Fruit fly (Drosophila melanogaster) whole organism, embryonic: ENCODE measurements around the gene Trm1.
A peak's percentile ranks its signal among the peaks of the same experiment; 100 is the strongest.

Experiments used
- Atf6 ChIP-seq: fragments of 200-800 bp; sonication (Bioruptor generic); IDR thresholded peaks from 2 replicates; pipeline ENCODE4 v1.3.6; 2022; ENCODE audit warnings: missing biosample characterization, missing genetic modification characterization
- Bgb ChIP-seq: fragments of 200-800 bp; sonication (Bioruptor generic); IDR thresholded peaks from 2 replicates; pipeline ENCODE4 v1.3.6; 2022; ENCODE audit warnings: missing biosample characterization, missing genetic modification characterization; ENCODE audit not compliant: partially characterized antibody
- CG10543 ChIP-seq: fragments of 200-800 bp; sonication (Bioruptor generic); optimal IDR thresholded peaks from 3 replicates; lab custom pipeline; 2017; ENCODE audit warnings: missing biosample characterization, mild to moderate bottlenecking, missing genetic modification characterization, moderate library complexity
- CG12769 ChIP-seq: fragments of 200-800 bp; sonication (Bioruptor generic); optimal IDR thresholded peaks from 2 replicates; lab custom pipeline; 2019; ENCODE audit warnings: missing biosample characterization, mild to moderate bottlenecking, missing genetic modification characterization, moderate library complexity
- CG13287 ChIP-seq: fragments of 200-800 bp; sonication (Bioruptor generic); IDR thresholded peaks from 2 replicates; pipeline ENCODE4 v1.3.6; 2022; ENCODE audit warnings: missing biosample characterization, missing genetic modification characterization; ENCODE audit not compliant: partially characterized antibody
- CG14014 ChIP-seq: fragments of 200-800 bp; sonication (Bioruptor generic); IDR thresholded peaks from 2 replicates; pipeline ENCODE4 v1.3.6; 2022; ENCODE audit warnings: missing biosample characterization, missing genetic modification characterization
- CG16779 ChIP-seq: fragments of 200-800 bp; sonication (Bioruptor generic); IDR thresholded peaks from 2 replicates; pipeline ENCODE4 v1.3.6; 2022; ENCODE audit warnings: missing biosample characterization, missing genetic modification characterization
- CG30431 ChIP-seq: fragments of 200-800 bp; sonication (Bioruptor generic); optimal IDR thresholded peaks from 2 replicates; lab custom pipeline; 2017; ENCODE audit warnings: missing biosample characterization, missing genetic modification characterization
- CG6689 ChIP-seq: fragments of 200-800 bp; sonication (Bioruptor generic); IDR thresholded peaks from 2 replicates; pipeline ENCODE4 v1.3.6; 2022; ENCODE audit warnings: missing biosample characterization, missing genetic modification characterization
- Deaf1 ChIP-seq: fragments of 200-800 bp; optimal IDR thresholded peaks from 3 replicates; lab custom pipeline; 2019; ENCODE audit warnings: missing biosample characterization, mild to moderate bottlenecking, missing genetic modification characterization, moderate library complexity
- Drgx ChIP-seq: fragments of 200-800 bp; sonication (Bioruptor generic); IDR thresholded peaks from 2 replicates; pipeline ENCODE4 v1.3.6; 2022; ENCODE audit warnings: missing biosample characterization, missing genetic modification characterization
- Eip74EF ChIP-seq, 2 experiments: fragments of 200-800 bp in 1 of 2; fragments of >200 bp in 1 of 2; sonication (Bioruptor generic) in 1 of 2; optimal IDR thresholded peaks; 2 replicates each; lab custom pipeline; 2017 to 2019; ENCODE audit warnings: missing biosample characterization in 2 of 2, missing genetic modification characterization in 2 of 2, mild to moderate bottlenecking in 1 of 2, moderate library complexity in 1 of 2
- Hr51 ChIP-seq, 2 experiments: fragments of 200-800 bp; sonication (Bioruptor generic); optimal IDR thresholded peaks; 2 replicates in 1 of 2; 3 replicates in 1 of 2; lab custom pipeline; 2016 to 2018; ENCODE audit warnings: missing biosample characterization in 2 of 2, missing genetic modification characterization in 2 of 2, mild to moderate bottlenecking in 1 of 2, moderate library complexity in 1 of 2
- Jarid2 ChIP-seq: fragments of 200-800 bp; sonication (Bioruptor generic); optimal IDR thresholded peaks from 3 replicates; lab custom pipeline; 2017; ENCODE audit warnings: mild to moderate bottlenecking, missing biosample characterization, missing genetic modification reagents, missing genetic modification characterization
- Med ChIP-seq: fragments of 200-800 bp; sonication (Bioruptor generic); peaks from one replicate; lab custom pipeline; 2016; ENCODE audit warnings: missing biosample characterization, missing genetic modification characterization, mild to moderate bottlenecking, inconsistent platforms, moderate library complexity
- NFAT ChIP-seq: fragments of 200-800 bp; sonication (Bioruptor generic); IDR thresholded peaks from 2 replicates; pipeline ENCODE4 v1.3.6; 2022; ENCODE audit warnings: missing biosample characterization, missing genetic modification characterization
- Nf-YC ChIP-seq: fragments of 200-800 bp; optimal IDR thresholded peaks from 3 replicates; lab custom pipeline; 2019; ENCODE audit warnings: missing biosample characterization, mild to moderate bottlenecking, missing genetic modification characterization, moderate library complexity
- Oli ChIP-seq: fragments of 200-800 bp; sonication (Bioruptor generic); optimal IDR thresholded peaks from 2 replicates; lab custom pipeline; 2018; ENCODE audit warnings: missing biosample characterization, mild to moderate bottlenecking, missing genetic modification characterization, moderate library complexity
- Trl ChIP-seq, 3 experiments: fragments of >200 bp in 2 of 3; fragments of 200-800 bp in 1 of 3; sonication (Bioruptor generic) in 1 of 3; optimal IDR thresholded peaks; 2 replicates in 1 of 3; 3 replicates in 2 of 3; lab custom pipeline; 2016 to 2017; ENCODE audit warnings: missing biosample characterization in 1 of 3, missing genetic modification characterization in 1 of 3
- btn ChIP-seq: fragments of 200-800 bp; sonication (Bioruptor generic); optimal IDR thresholded peaks from 2 replicates; lab custom pipeline; 2016; ENCODE audit warnings: missing biosample characterization, missing genetic modification characterization
- cato ChIP-seq: fragments of 200-800 bp; sonication (Bioruptor generic); optimal IDR thresholded peaks from 2 replicates; lab custom pipeline; 2016; ENCODE audit warnings: missing biosample characterization, missing genetic modification characterization, borderline replicate concordance
- chinmo ChIP-seq: fragments of 200-800 bp; sonication (Bioruptor generic); IDR thresholded peaks from 4 replicates; pipeline ENCODE4 v1.3.6; 2022; ENCODE audit warnings: missing biosample characterization, missing genetic modification characterization; ENCODE audit not compliant: partially characterized antibody
- chm ChIP-seq: fragments of 200-800 bp; sonication (Bioruptor generic); IDR thresholded peaks from 2 replicates; pipeline ENCODE4 v1.3.6; 2022; ENCODE audit warnings: missing biosample characterization, missing genetic modification characterization
- ci ChIP-seq: fragments of 200-800 bp; sonication (Bioruptor generic); IDR thresholded peaks from 3 replicates; pipeline ENCODE4 v1.3.6; 2022; ENCODE audit warnings: missing biosample characterization, missing genetic modification characterization
- gem ChIP-seq: fragments of 200-800 bp; sonication (Bioruptor generic); optimal IDR thresholded peaks from 2 replicates; lab custom pipeline; 2019; ENCODE audit warnings: missing biosample characterization, mild to moderate bottlenecking, missing genetic modification characterization, moderate library complexity
- jing ChIP-seq: fragments of 200-800 bp; sonication (Bioruptor generic); optimal IDR thresholded peaks from 2 replicates; lab custom pipeline; 2018; ENCODE audit warnings: missing biosample characterization, mild to moderate bottlenecking, missing genetic modification characterization
- maf-S ChIP-seq: fragments of 200-800 bp; sonication (Bioruptor generic); optimal IDR thresholded peaks from 2 replicates; lab custom pipeline; 2016; ENCODE audit warnings: missing biosample characterization, missing genetic modification characterization
- mam ChIP-seq: fragments of 200-800 bp; sonication (Bioruptor generic); optimal IDR thresholded peaks from 3 replicates; lab custom pipeline; 2016; ENCODE audit warnings: missing biosample characterization, missing genetic modification characterization
- mirr ChIP-seq: fragments of 200-800 bp; sonication (Bioruptor generic); optimal IDR thresholded peaks from 3 replicates; lab custom pipeline; 2018; ENCODE audit warnings: missing biosample characterization, mild to moderate bottlenecking, missing genetic modification characterization
- nau ChIP-seq: fragments of 200-800 bp; sonication (Bioruptor generic); optimal IDR thresholded peaks from 3 replicates; lab custom pipeline; 2017; ENCODE audit warnings: missing biosample characterization, mild to moderate bottlenecking, missing genetic modification characterization, missing genetic modification reagents
- nmo ChIP-seq: fragments of 200-800 bp; sonication (Bioruptor generic); optimal IDR thresholded peaks from 2 replicates; lab custom pipeline; 2018; ENCODE audit warnings: missing biosample characterization, mild to moderate bottlenecking, missing genetic modification characterization, moderate library complexity
- rib ChIP-seq: fragments of 200-800 bp; sonication (Bioruptor generic); IDR thresholded peaks from 2 replicates; pipeline ENCODE4 v1.3.6; 2022; ENCODE audit warnings: missing biosample characterization, missing genetic modification characterization
- sd ChIP-seq: fragments of 200-800 bp; sonication (Bioruptor generic); optimal IDR thresholded peaks from 3 replicates; lab custom pipeline; 2018; ENCODE audit warnings: missing biosample characterization, mild to moderate bottlenecking, missing genetic modification characterization, moderate library complexity
- sens ChIP-seq: fragments of 200-800 bp; sonication (Bioruptor generic); peaks from one replicate; lab custom pipeline; 2016; ENCODE audit warnings: missing biosample characterization, missing genetic modification characterization
- sqz ChIP-seq: fragments of 200-800 bp; sonication (Bioruptor generic); optimal IDR thresholded peaks from 3 replicates; lab custom pipeline; 2018; ENCODE audit warnings: missing biosample characterization, mild to moderate bottlenecking, missing genetic modification characterization
- sr ChIP-seq: fragments of 200-800 bp; sonication (Bioruptor generic); IDR thresholded peaks from 3 replicates; pipeline ENCODE4 v1.3.6; 2022; ENCODE audit warnings: missing biosample characterization, missing genetic modification characterization
- vvl ChIP-seq: fragments of 200-800 bp; sonication (Bioruptor generic); IDR thresholded peaks from 2 replicates; pipeline ENCODE4 v1.3.6; 2022; ENCODE audit warnings: missing biosample characterization, missing genetic modification characterization
- z ChIP-seq: fragments of 200-800 bp; sonication (Bioruptor generic); IDR thresholded peaks from 3 replicates; pipeline ENCODE4 v1.3.6; 2022; ENCODE audit warnings: missing biosample characterization, missing genetic modification characterization

The Trm1 gene

dm6 chr2L:12421793-12422691 is 5.8 kb upstream of the Trm1 start (continued):
- peak; percentile 87; the same call in 2 of the 4 replicates for TF ChIP-seq chinmo (GFP tag; lab: Robert Waterston, UW)
- peak; percentile 30 for TF ChIP-seq Oli (tag; lab: Kevin White, UChicago)
- no peak for TF ChIP-seq jing (GFP tag; lab: Kevin White, UChicago)
- peak; percentile 15 for TF ChIP-seq Nf-YC (tag; lab: Kevin White, UChicago)
- peak in 1 of 2 experiments; percentile 31 for TF ChIP-seq Hr51 (GFP tag; optimal IDR thresholded peaks at IDR 0.05; lab: Kevin White, UChicago)
- 0 out of 2 replicates have a peak, but pooled peaks have one; percentile 43 for TF ChIP-seq CG16779 (GFP tag; lab: Robert Waterston, UW)
- TF ChIP-seq gem (tag; lab: Kevin White, UChicago), result peak; percentile 37
- peak; percentile 36; the same call in 1 of the 2 replicates for TF ChIP-seq CG14014 (GFP tag; lab: Robert Waterston, UW)
- TF ChIP-seq CG6689 (GFP tag; lab: Robert Waterston, UW), result 0 out of 2 replicates have a peak, but pooled peaks have one; percentile 13
- TF ChIP-seq Drgx, result peak; percentile 31; the same call in 1 of the 2 replicates
- TF ChIP-seq nmo (GFP tag; lab: Kevin White, UChicago), result no peak

- TF ChIP-seq Jarid2 (peak; percentile 18), chinmo (GFP tag; lab: Robert Waterston, UW) (peak; percentile 79; the same call in 1 of the 4 replicates), Bgb (GFP tag; lab: Robert Waterston, UW) (0 out of 2 replicates have a peak, but pooled peaks have one; percentile 13), sd (tag; lab: Kevin White, UChicago) (peak; percentile 64), sqz (GFP tag; lab: Kevin White, UChicago) (peak; percentile 38), gem (tag; lab: Kevin White, UChicago) (no peak), Med (GFP tag; lab: Kevin White, UChicago) (peak; percentile 72), rib (GFP tag; lab: Robert Waterston, UW) (peak; percentile 52), vvl (peak; percentile 76), sr (GFP tag; lab: Robert Waterston, UW) (no peak), Deaf1 (peak; percentile 13), Atf6 (no peak), maf-S (GFP tag; lab: Kevin White, UChicago) (no peak), chm (GFP tag; lab: Robert Waterston, UW) (peak; percentile 54; the same call in 1 of the 2 replicates), mirr (peak; percentile 25), CG10543 (GFP tag; lab: Kevin White, UChicago) (peak; percentile 3), mam (GFP tag; lab: Kevin White, UChicago) (no peak), z (GFP tag; lab: Robert Waterston, UW) (peak; percentile 62; the same call in 2 of the 3 replicates), cato (GFP tag; lab: Kevin White, UChicago) (no peak), sens (GFP tag; lab: Kevin White, UChicago) (peak; percentile 62), CG13287 (GFP tag; lab: Robert Waterston, UW) (peak; percentile 21; the same call in 1 of the 2 replicates), CG12769 (tag; lab: Kevin White, UChicago) (peak; percentile 41), Trl (optimal IDR thresholded peaks at IDR 0.05; lab: Kevin White, UChicago) (peak in 1 of 2 experiments; percentile 43), Trl (GFP tag; optimal IDR thresholded peaks at IDR 0.05; lab: Kevin White, UChicago) (no peak), nau (no peak), btn (GFP tag; lab: Kevin White, UChicago) (no peak), NFAT (GFP tag; lab: Robert Waterston, UW) (peak; percentile 49; the same call in 1 of the 2 replicates), ci (no peak), CG30431 (GFP tag; lab: Kevin White, UChicago) (no peak), Eip74EF (GFP tag; optimal IDR thresholded peaks at IDR 0.05; lab: Kevin White, UChicago) (peak in 1 of 2 experiments; percentile 51)
Observed at dm6 chr2L:12423106-12423836, 4.6 kb upstream of the Trm1 start, which contains the start of gene vir-1. Gene vir-1, minus strand, starts transcription at chr2L:12423439.
